Fruit fly (Drosophila melanogaster) whole organism, embryonic: Measurements from ENCODE around the gene CG33293.

ENCODE experiments used
- Ada2b ChIP-seq: fragments of 200-800 bp; sonication (Bioruptor generic); IDR thresholded peaks from 2 replicates; pipeline ENCODE4 v1.3.6; 2022; ENCODE audit warnings: missing biosample characterization, missing genetic modification characterization
- Antp ChIP-seq: fragments of 200-800 bp; sonication (Bioruptor generic); optimal IDR thresholded peaks from 3 replicates; lab custom pipeline; 2016; ENCODE audit warnings: missing biosample characterization, missing genetic modification characterization
- Blimp-1 ChIP-seq: fragments of 200-800 bp; sonication (Bioruptor generic); optimal IDR thresholded peaks from 3 replicates; lab custom pipeline; 2018; ENCODE audit warnings: missing biosample characterization, missing genetic modification characterization, mild to moderate bottlenecking, moderate library complexity, missing genetic modification reagents
- CG11085 ChIP-seq: fragments of 200-800 bp; sonication (Bioruptor generic); IDR thresholded peaks from 2 replicates; pipeline ENCODE4 v1.3.6; 2022; ENCODE audit warnings: missing biosample characterization, missing genetic modification characterization
- CG11560 ChIP-seq: fragments of 200-800 bp; sonication (Bioruptor generic); IDR thresholded peaks from 3 replicates; pipeline ENCODE4 v1.3.6; 2022; ENCODE audit warnings: missing biosample characterization, missing genetic modification characterization
- CG11695 ChIP-seq: fragments of 200-800 bp; sonication (Bioruptor generic); IDR thresholded peaks from 3 replicates; pipeline ENCODE4 v1.3.6; 2022; ENCODE audit warnings: missing biosample characterization, missing genetic modification characterization
- CG12104 ChIP-seq: fragments of 200-800 bp; sonication (Bioruptor generic); optimal IDR thresholded peaks from 3 replicates; lab custom pipeline; 2016; ENCODE audit warnings: missing biosample characterization, missing genetic modification characterization
- CG12769 ChIP-seq: fragments of 200-800 bp; sonication (Bioruptor generic); optimal IDR thresholded peaks from 2 replicates; lab custom pipeline; 2019; ENCODE audit warnings: missing biosample characterization, mild to moderate bottlenecking, missing genetic modification characterization, moderate library complexity
- CG13424 ChIP-seq: fragments of 200-800 bp; sonication (Bioruptor generic); optimal IDR thresholded peaks from 2 replicates; lab custom pipeline; 2019; ENCODE audit warnings: missing biosample characterization, mild to moderate bottlenecking, missing genetic modification characterization, moderate library complexity
- CG15073 ChIP-seq: fragments of 200-800 bp; sonication (Bioruptor generic); optimal IDR thresholded peaks from 2 replicates; lab custom pipeline; 2016; ENCODE audit warnings: missing biosample characterization, missing genetic modification characterization
- CG1603 ChIP-seq: fragments of 200-800 bp; sonication (Bioruptor generic); optimal IDR thresholded peaks from 2 replicates; lab custom pipeline; 2019; ENCODE audit warnings: missing biosample characterization, mild to moderate bottlenecking, missing genetic modification characterization, moderate library complexity
- CG17612 ChIP-seq: fragments of 200-800 bp; sonication (Bioruptor generic); IDR thresholded peaks from 2 replicates; pipeline ENCODE4 v1.3.6; 2022; ENCODE audit warnings: missing biosample characterization, missing genetic modification characterization
- CG17802 ChIP-seq: fragments of 200-800 bp; sonication (Bioruptor generic); optimal IDR thresholded peaks from 2 replicates; lab custom pipeline; 2018; ENCODE audit warnings: missing biosample characterization, mild to moderate bottlenecking, missing genetic modification characterization, moderate library complexity
- CG1792 ChIP-seq: fragments of 200-800 bp; sonication (Bioruptor generic); optimal IDR thresholded peaks from 2 replicates; lab custom pipeline; 2016; ENCODE audit warnings: missing biosample characterization, missing genetic modification characterization
- CG4360 ChIP-seq: fragments of 200-800 bp; sonication (Bioruptor generic); IDR thresholded peaks from 2 replicates; pipeline ENCODE4 v1.3.6; 2022; ENCODE audit warnings: missing biosample characterization, missing genetic modification characterization
- CG6654 ChIP-seq: fragments of 200-800 bp; sonication (Bioruptor generic); optimal IDR thresholded peaks from 2 replicates; lab custom pipeline; 2017; ENCODE audit warnings: missing biosample characterization, mild to moderate bottlenecking, missing genetic modification characterization
- CG7745 ChIP-seq: fragments of 200-800 bp; sonication (Bioruptor generic); optimal IDR thresholded peaks from 2 replicates; lab custom pipeline; 2018; ENCODE audit warnings: missing biosample characterization, mild to moderate bottlenecking, missing genetic modification characterization, moderate library complexity
- CG8765 ChIP-seq: fragments of 200-800 bp; sonication (Bioruptor generic); IDR thresholded peaks from 2 replicates; pipeline ENCODE4 v1.3.6; 2022; ENCODE audit warnings: missing biosample characterization, missing genetic modification characterization
- CG8924 ChIP-seq: fragments of 200-800 bp; optimal IDR thresholded peaks from 3 replicates; lab custom pipeline; 2019; ENCODE audit warnings: missing biosample characterization, mild to moderate bottlenecking, missing genetic modification characterization, moderate library complexity
- CG8944 ChIP-seq: fragments of 200-800 bp; sonication (Bioruptor generic); optimal IDR thresholded peaks from 3 replicates; lab custom pipeline; 2016; ENCODE audit warnings: missing biosample characterization, missing genetic modification characterization
- D ChIP-seq, 2 experiments: fragments of 200-800 bp in 1 of 2; fragments of >200 bp in 1 of 2; sonication (Bioruptor generic) in 1 of 2; optimal IDR thresholded peaks; 2 replicates in 1 of 2; 3 replicates in 1 of 2; lab custom pipeline; 2017; ENCODE audit warnings: mild to moderate bottlenecking in 1 of 2, missing biosample characterization in 1 of 2, missing genetic modification characterization in 1 of 2, missing genetic modification reagents in 1 of 2
- ERR ChIP-seq: fragments of 200-800 bp; sonication (Bioruptor generic); optimal IDR thresholded peaks from 2 replicates; lab custom pipeline; 2016; ENCODE audit warnings: missing biosample characterization, missing genetic modification characterization
- Ets97D ChIP-seq: fragments of 200-800 bp; sonication (Bioruptor generic); optimal IDR thresholded peaks from 3 replicates; lab custom pipeline; 2016; ENCODE audit warnings: missing biosample characterization, missing genetic modification characterization
- Fer3 ChIP-seq: fragments of 200-800 bp; sonication (Bioruptor generic); optimal IDR thresholded peaks from 2 replicates; lab custom pipeline; 2018; ENCODE audit warnings: missing biosample characterization, mild to moderate bottlenecking, missing genetic modification characterization, moderate library complexity
- GATAe ChIP-seq: fragments of 200-800 bp; sonication (Bioruptor generic); conservative IDR thresholded peaks from 2 replicates; pipeline ENCODE4 v1.3.6; 2022; ENCODE audit warnings: missing biosample characterization, missing genetic modification characterization
- Hsf ChIP-seq: fragments of 200-800 bp; sonication (Bioruptor generic); optimal IDR thresholded peaks from 3 replicates; lab custom pipeline; 2016; ENCODE audit warnings: missing biosample characterization, missing genetic modification characterization
- NC2β ChIP-seq: fragments of 200-800 bp; sonication (Bioruptor generic); optimal IDR thresholded peaks from 2 replicates; lab custom pipeline; 2016; ENCODE audit warnings: missing biosample characterization, missing genetic modification characterization
- NfI ChIP-seq: fragments of 200-800 bp; sonication (Bioruptor generic); optimal IDR thresholded peaks from 3 replicates; lab custom pipeline; 2018; ENCODE audit warnings: missing biosample characterization, mild to moderate bottlenecking, missing genetic modification characterization, moderate library complexity
- Opbp ChIP-seq: fragments of 200-800 bp; sonication (Bioruptor generic); IDR thresholded peaks from 3 replicates; pipeline ENCODE4 v1.3.6; 2022; ENCODE audit warnings: missing biosample characterization, missing genetic modification characterization; ENCODE audit not compliant: partially characterized antibody
- Side ChIP-seq: fragments of 200-800 bp; sonication (Bioruptor generic); optimal IDR thresholded peaks from 2 replicates; lab custom pipeline; 2016; ENCODE audit warnings: missing biosample characterization, missing genetic modification characterization
- Sox100B ChIP-seq: fragments of 200-800 bp; sonication (Bioruptor generic); optimal IDR thresholded peaks from 3 replicates; lab custom pipeline; 2018; ENCODE audit warnings: missing biosample characterization, mild to moderate bottlenecking, missing genetic modification characterization
- Sry-β ChIP-seq: fragments of 200-800 bp; sonication (Bioruptor generic); optimal IDR thresholded peaks from 2 replicates; lab custom pipeline; 2018; ENCODE audit warnings: missing biosample characterization, mild to moderate bottlenecking, missing genetic modification characterization, moderate library complexity
- Tbp ChIP-seq: fragments of >200 bp; optimal IDR thresholded peaks from 2 replicates; lab custom pipeline; 2018; ENCODE audit warnings: missing biosample characterization, missing genetic modification characterization
- Trl ChIP-seq, 3 experiments: fragments of >200 bp in 2 of 3; fragments of 200-800 bp in 1 of 3; sonication (Bioruptor generic) in 1 of 3; optimal IDR thresholded peaks; 2 replicates in 1 of 3; 3 replicates in 2 of 3; lab custom pipeline; 2016 to 2017; ENCODE audit warnings: missing biosample characterization in 1 of 3, missing genetic modification characterization in 1 of 3
- Xrp1 ChIP-seq: fragments of 200-800 bp; sonication (Bioruptor generic); IDR thresholded peaks from 2 replicates; pipeline ENCODE4 v1.3.6; 2022; ENCODE audit warnings: missing biosample characterization, missing genetic modification characterization
- ci ChIP-seq: fragments of 200-800 bp; sonication (Bioruptor generic); IDR thresholded peaks from 3 replicates; pipeline ENCODE4 v1.3.6; 2022; ENCODE audit warnings: missing biosample characterization, missing genetic modification characterization
- fd96Cb ChIP-seq: fragments of 200-800 bp; sonication (Bioruptor generic); optimal IDR thresholded peaks from 2 replicates; lab custom pipeline; 2018; ENCODE audit warnings: missing biosample characterization, mild to moderate bottlenecking, missing genetic modification characterization, moderate library complexity
- gcm ChIP-seq: fragments of 200-800 bp; sonication (Bioruptor generic); optimal IDR thresholded peaks from 2 replicates; lab custom pipeline; 2019; ENCODE audit warnings: missing biosample characterization, mild to moderate bottlenecking, missing genetic modification characterization, moderate library complexity
- jing ChIP-seq: fragments of 200-800 bp; sonication (Bioruptor generic); optimal IDR thresholded peaks from 2 replicates; lab custom pipeline; 2018; ENCODE audit warnings: missing biosample characterization, mild to moderate bottlenecking, missing genetic modification characterization
- mam ChIP-seq: fragments of 200-800 bp; sonication (Bioruptor generic); optimal IDR thresholded peaks from 3 replicates; lab custom pipeline; 2016; ENCODE audit warnings: missing biosample characterization, missing genetic modification characterization
- mld ChIP-seq: fragments of 200-800 bp; sonication (Bioruptor generic); IDR thresholded peaks from 3 replicates; pipeline ENCODE4 v1.3.6; 2022; ENCODE audit warnings: missing biosample characterization, missing genetic modification characterization; ENCODE audit not compliant: partially characterized antibody
- seq ChIP-seq: fragments of 200-800 bp; sonication (Bioruptor generic); IDR thresholded peaks from 2 replicates; pipeline ENCODE4 v1.3.6; 2022; ENCODE audit warnings: missing biosample characterization, missing genetic modification characterization
- sima ChIP-seq: fragments of 200-800 bp; sonication (Bioruptor generic); optimal IDR thresholded peaks from 2 replicates; lab custom pipeline; 2016; ENCODE audit warnings: missing biosample characterization, missing genetic modification characterization
- stc ChIP-seq: fragments of 200-800 bp; sonication (Bioruptor generic); IDR thresholded peaks from 2 replicates; pipeline ENCODE4 v1.3.6; 2022; ENCODE audit warnings: missing biosample characterization, missing genetic modification characterization
- tio ChIP-seq: fragments of 200-800 bp; sonication (Bioruptor generic); optimal IDR thresholded peaks from 2 replicates; lab custom pipeline; 2017; ENCODE audit warnings: missing biosample characterization, missing genetic modification characterization, inconsistent platforms
- toy ChIP-seq: fragments of 200-800 bp; sonication (Bioruptor generic); IDR thresholded peaks from 2 replicates; pipeline ENCODE4 v1.3.6; 2022; ENCODE audit warnings: missing biosample characterization, missing genetic modification characterization
- vfl ChIP-seq: fragments of 200-800 bp; sonication (Bioruptor generic); optimal IDR thresholded peaks from 2 replicates; lab custom pipeline; 2016; ENCODE audit warnings: missing biosample characterization, missing genetic modification characterization

The CG33293 gene

dm6 chr3R:5257147-5257487 lies 16.6 kb upstream of the CG33293 start (continued):
- TF ChIP-seq Trl (optimal IDR thresholded peaks at IDR 0.05; lab: Kevin White, UChicago) (peak in 1 of 2 experiments; percentile 18), Trl (GFP tag; optimal IDR thresholded peaks at IDR 0.05; lab: Kevin White, UChicago) (no peak)
- TF ChIP-seq, all 482 proteins: peak for 7

DNA sequence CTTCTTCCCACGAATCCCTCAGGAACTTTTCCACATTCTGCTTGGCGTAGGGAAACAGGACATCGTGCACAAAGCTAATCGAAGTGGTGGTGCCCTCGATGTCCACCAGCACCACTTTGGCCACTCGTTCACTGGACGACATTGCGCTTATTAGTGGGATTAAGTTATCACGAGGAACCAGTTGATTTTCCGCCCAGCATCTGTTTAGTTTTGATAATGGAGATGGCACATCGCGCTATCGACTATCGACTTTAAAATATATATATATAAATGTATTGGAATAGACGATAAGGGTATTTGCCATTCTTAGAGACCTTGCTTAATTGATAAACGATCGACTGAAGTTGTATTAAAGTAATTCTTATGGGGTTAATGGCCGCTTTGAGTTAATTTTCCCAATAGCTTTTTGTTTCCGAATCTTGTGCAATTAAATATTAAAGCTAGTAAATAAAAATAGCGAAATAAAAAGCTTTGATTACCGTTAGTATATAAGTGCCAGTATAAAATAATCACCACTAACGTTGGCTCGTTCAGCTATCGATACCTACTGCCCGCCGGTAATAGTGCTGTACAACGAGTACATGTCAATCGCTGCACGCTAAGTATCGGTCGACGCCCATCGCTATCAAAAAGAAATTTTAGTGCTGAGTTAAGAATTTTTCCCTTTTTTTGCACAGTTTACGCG lies 16.1 kb upstream of the CG33293 start, which contains the start of the genes Enoph and Hph:
Enoph (minus strand) TSS at position 220 of the 685 bp plus-strand sequence.
Hph (plus strand) TSS at position 576 of the 685 bp plus-strand sequence.
- TF ChIP-seq CG1792 (GFP tag; lab: Kevin White, UChicago): peak; percentile 42
- TF ChIP-seq mam (GFP tag; lab: Kevin White, UChicago): peak; percentile 73
- no peak for TF ChIP-seq CG15073 (GFP tag; lab: Kevin White, UChicago)
- TF ChIP-seq Tbp: no peak
- peak; percentile 57 for TF ChIP-seq CG12104 (GFP tag; lab: Kevin White, UChicago)
- peak; percentile 56 for TF ChIP-seq Side (GFP tag; lab: Kevin White, UChicago)
- peak; percentile 55 for TF ChIP-seq CG8924 (tag; lab: Kevin White, UChicago)
- TF ChIP-seq CG1603: peak; percentile 36
- no peak for TF ChIP-seq CG17612 (GFP tag; lab: Robert Waterston, UW)
- TF ChIP-seq CG8944 (GFP tag; lab: Kevin White, UChicago): peak; percentile 37
- TF ChIP-seq CG13424: peak; percentile 71
- TF ChIP-seq CG6654: peak; percentile 22
- no peak for TF ChIP-seq toy (GFP tag; lab: Robert Waterston, UW)
- TF ChIP-seq fd96Cb (tag; lab: Kevin White, UChicago): peak; percentile 56
- peak; percentile 69 for TF ChIP-seq Sox100B
- TF ChIP-seq vfl (GFP tag; lab: Kevin White, UChicago): peak; percentile 13
- peak; percentile 11 for TF ChIP-seq CG12769
- TF ChIP-seq Sry-β (GFP tag; lab: Kevin White, UChicago): peak; percentile 46
- peak; percentile 48; the same call in 1 of the 3 replicates for TF ChIP-seq mld (GFP tag; lab: Robert Waterston, UW)
- peak; percentile 31 for TF ChIP-seq Ada2b (GFP tag; lab: Robert Waterston, UW)
- peak; percentile 59 for TF ChIP-seq tio
- no peak for TF ChIP-seq sima (GFP tag; lab: Kevin White, UChicago)
- TF ChIP-seq CG17802 (tag; lab: Kevin White, UChicago): no peak
- TF ChIP-seq Blimp-1: peak; percentile 45
- TF ChIP-seq D (optimal IDR thresholded peaks at IDR 0.05; lab: Kevin White, UChicago): no peak
- peak; percentile 20 for TF ChIP-seq D (GFP tag; optimal IDR thresholded peaks at IDR 0.05; lab: Kevin White, UChicago)
- no peak for TF ChIP-seq ci (GFP tag; lab: Robert Waterston, UW)
- TF ChIP-seq seq: 0 out of 2 replicates have a peak, but pooled peaks have one; percentile 28
- TF ChIP-seq NC2β (GFP tag; lab: Kevin White, UChicago): peak; percentile 12
- no peak for TF ChIP-seq GATAe (GFP tag; lab: Robert Waterston, UW)
- no peak for TF ChIP-seq CG7745 (tag; lab: Kevin White, UChicago)
- peak; percentile 48 for TF ChIP-seq Hsf (GFP tag; lab: Kevin White, UChicago)
- 0 out of 3 replicates have a peak, but pooled peaks have one; percentile 42 for TF ChIP-seq CG11695 (GFP tag; lab: Robert Waterston, UW)
- peak; percentile 62 for TF ChIP-seq Antp
- TF ChIP-seq gcm (GFP tag; lab: Kevin White, UChicago): peak; percentile 41
- peak; percentile 83 for TF ChIP-seq Opbp (GFP tag; lab: Robert Waterston, UW)
- peak; percentile 46; the same call in 1 of the 2 replicates for TF ChIP-seq Xrp1 (GFP tag; lab: Robert Waterston, UW)
- no peak for TF ChIP-seq ERR (GFP tag; lab: Kevin White, UChicago)
- TF ChIP-seq CG11085: no peak; the same call in 1 of the 2 replicates
- no peak for TF ChIP-seq CG4360 (GFP tag; lab: Robert Waterston, UW)
- TF ChIP-seq jing: no peak
- peak; percentile 50; the same call in 1 of the 3 replicates for TF ChIP-seq CG11560 (tag; lab: Robert Waterston, UW)
- TF ChIP-seq NfI (GFP tag; lab: Kevin White, UChicago): peak; percentile 40
- TF ChIP-seq Fer3 (tag; lab: Kevin White, UChicago): peak; percentile 41
- peak; percentile 39; the same call in 1 of the 2 replicates for TF ChIP-seq CG8765 (GFP tag; lab: Robert Waterston, UW)
- peak; percentile 62 for TF ChIP-seq Ets97D (GFP tag; lab: Kevin White, UChicago)
- no peak for TF ChIP-seq stc (GFP tag; lab: Robert Waterston, UW)
